Worm (Caenorhabditis elegans) whole organism, L3 larva: ENCODE results near the gene ins-39.

ENCODE experiments used
- elt-3 ChIP-seq, 3 experiments: fragments of 150-350 bp in 1 of 3; sonication (generic microtip) in 2 of 3; optimal IDR thresholded peaks; 2 replicates in 2 of 3; 4 replicates in 1 of 3; lab custom pipeline; 2014 to 2017; ENCODE audit warnings: missing biosample characterization in 3 of 3, missing genetic modification characterization in 3 of 3
- fkh-10 ChIP-seq: sonication (generic microtip); optimal IDR thresholded peaks from 2 replicates; lab custom pipeline; 2017; ENCODE audit warnings: missing biosample characterization, missing genetic modification reagents, missing genetic modification characterization
- lin-39 ChIP-seq: fragments of 150-350 bp; optimal IDR thresholded peaks from 2 replicates; lab custom pipeline; 2018; ENCODE audit warnings: missing biosample characterization, missing genetic modification reagents, missing genetic modification characterization
- nhr-11 ChIP-seq: fragments of 150-350 bp; optimal IDR thresholded peaks from 2 replicates; lab custom pipeline; 2014; ENCODE audit warnings: missing biosample characterization, missing genetic modification characterization
- nhr-12 ChIP-seq: fragments of 150-350 bp; optimal IDR thresholded peaks from 2 replicates; lab custom pipeline; 2014; ENCODE audit warnings: missing biosample characterization, missing genetic modification characterization
- nhr-25 ChIP-seq: sonication (generic microtip); optimal IDR thresholded peaks from 2 replicates; lab custom pipeline; 2017; ENCODE audit warnings: missing biosample characterization, missing genetic modification characterization
- nhr-28 ChIP-seq: fragments of 150-350 bp; optimal IDR thresholded peaks from 2 replicates; lab custom pipeline; 2014; ENCODE audit warnings: missing biosample characterization, missing genetic modification characterization
- nhr-76 ChIP-seq: fragments of 150-350 bp; sonication (generic microtip); optimal IDR thresholded peaks from 5 replicates; lab custom pipeline; 2014; ENCODE audit warnings: missing biosample characterization, missing genetic modification characterization
- nhr-77 ChIP-seq: fragments of 150-350 bp; optimal IDR thresholded peaks from 2 replicates; lab custom pipeline; 2014; ENCODE audit warnings: missing biosample characterization, missing genetic modification characterization
- pha-4 ChIP-seq: fragments of 150-350 bp; optimal IDR thresholded peaks from 2 replicates; lab custom pipeline; 2014; ENCODE audit warnings: missing biosample characterization, missing genetic modification reagents, missing genetic modification characterization
- pqm-1 ChIP-seq: fragments of 150-350 bp; optimal IDR thresholded peaks from 2 replicates; lab custom pipeline; 2017; ENCODE audit warnings: missing biosample characterization, missing genetic modification characterization, inconsistent platforms
- unc-62 ChIP-seq: fragments of 150-350 bp; sonication (generic microtip); optimal IDR thresholded peaks from 4 replicates; lab custom pipeline; 2014; ENCODE audit warnings: missing biosample characterization, missing genetic modification reagents, missing genetic modification characterization
- ztf-11 ChIP-seq: fragments of 150-350 bp; optimal IDR thresholded peaks from 2 replicates; lab custom pipeline; 2014; ENCODE audit warnings: missing biosample characterization, missing genetic modification characterization

- TF ChIP-seq nhr-12 (tag; lab: Kevin White, UChicago) (no peak), elt-3 (tag; optimal IDR thresholded peaks at IDR 0.05; lab: Kevin White, UChicago) (no peak), ztf-11 (no peak), nhr-11 (no peak), pha-4 (tag; lab: Kevin White, UChicago) (peak; percentile 41), nhr-76 (tag; lab: Kevin White, UChicago) (no peak), unc-62 (GFP tag; lab: Kevin White, UChicago) (no peak), pqm-1 (peak; percentile 77), nhr-28 (tag; lab: Kevin White, UChicago) (no peak), lin-39 (no peak), fkh-10 (GFP tag; lab: Kevin White, UChicago) (no peak), nhr-25 (tag; lab: Kevin White, UChicago) (no peak), nhr-77 (tag; lab: Kevin White, UChicago) (no peak)
These were observed 27.5 kb upstream of the ins-39 start, which contains the start of gene fbxa-190 for ce11 chrX:1371688-1372087.
